Worm (Caenorhabditis elegans): ENCODE measurements around the gene C02E7.10.

C02E7.10 gene

ce11 chrV:4891305-4891704, 41.5 kb downstream of the C02E7.10 start (continued):
- TF ChIP-seq madf-6 (GFP tag; IDR thresholded peaks at IDR 0.05) (peak; percentile 84), sptf-2 (GFP tag; optimal IDR thresholded peaks at IDR 0.05) (no peak), ceh-58 (GFP tag; IDR thresholded peaks at IDR 0.05) (0 out of 2 replicates have a peak, but pooled peaks have one; percentile 15), F23B12.7 (tag; optimal IDR thresholded peaks at IDR 0.05; ENCODE audit: insufficient read depth) (no peak), B0336.3 (GFP tag; IDR thresholded peaks at IDR 0.05) (peak; percentile 84), snpc-1.3 (tag; optimal IDR thresholded peaks at IDR 0.05; ENCODE audit: insufficient read depth) (peak; percentile 45), F33H1.4 (GFP tag; IDR thresholded peaks at IDR 0.05) (peak; percentile 45), pbrm-1 (GFP tag; IDR thresholded peaks at IDR 0.05) (peak; percentile 62; the same call in 1 of the 2 replicates)

- TF ChIP-seq nhr-179 (tag; optimal IDR thresholded peaks at IDR 0.05), result no peak
- no peak for TF ChIP-seq ztf-26 (tag; optimal IDR thresholded peaks at IDR 0.05)
- no peak for TF ChIP-seq tlf-1 (GFP tag; optimal IDR thresholded peaks at IDR 0.05)
- no peak for TF ChIP-seq mcd-1 (GFP tag; IDR thresholded peaks at IDR 0.05)
- no peak for TF ChIP-seq ceh-79 (tag; optimal IDR thresholded peaks at IDR 0.05)
- peak; percentile 70; the same call in 1 of the 2 replicates for TF ChIP-seq egrh-3 (GFP tag; IDR thresholded peaks at IDR 0.05)
- no peak for TF ChIP-seq tbx-9 (tag; optimal IDR thresholded peaks at IDR 0.05; ENCODE audit: borderline replicate concordance)
- TF ChIP-seq tbp1 (GFP tag; optimal IDR thresholded peaks at IDR 0.05), result no peak
- peak; percentile 81 for TF ChIP-seq zfh-2 (GFP tag; conservative IDR thresholded peaks at IDR 0.05)
- no peak for TF ChIP-seq F10E7.11 (tag; optimal IDR thresholded peaks at IDR 0.05)
Observed at ce11 chrV:4890781-4891180, 42.1 kb downstream of the C02E7.10 start.

DNA sequence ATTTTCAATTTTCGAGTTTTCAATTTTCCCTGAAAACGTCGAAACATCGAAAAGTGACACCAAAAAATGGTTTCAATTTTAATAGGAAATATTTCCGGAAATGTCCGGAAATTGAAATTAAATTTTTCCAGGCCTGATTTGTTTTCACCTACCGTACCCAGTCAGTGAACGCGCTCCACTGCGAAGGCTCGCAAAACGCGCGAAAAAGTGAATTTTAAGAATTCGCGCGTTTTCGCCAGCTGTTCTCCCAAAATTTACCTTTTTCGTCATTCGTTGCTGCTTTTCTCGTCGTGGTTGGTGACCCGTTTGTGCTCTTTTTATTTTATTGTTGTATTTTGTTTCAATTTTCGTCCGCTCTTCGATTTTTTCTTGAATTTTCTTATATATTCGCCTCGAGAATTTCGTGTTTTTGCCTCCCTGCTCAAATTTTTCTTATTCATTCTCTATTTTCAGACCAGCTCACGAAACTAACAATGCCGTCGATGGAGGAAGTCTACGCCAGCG, 42.8 kb downstream of the C02E7.10 start, which contains the start of gene T19H12.2:
TSS of gene T19H12.2 (plus strand) at position 454 of the 504 bp plus-strand sequence.
- TF ChIP-seq madf-10 (tag; optimal IDR thresholded peaks at IDR 0.05) (no peak), madf-3 (GFP tag; IDR thresholded peaks at IDR 0.05) (peak; percentile 92), ztf-6 (GFP tag; IDR thresholded peaks at IDR 0.05) (no peak), tlf-1 (GFP tag; optimal IDR thresholded peaks at IDR 0.05) (peak; percentile 92), F55B11.4 (tag; optimal IDR thresholded peaks at IDR 0.05; ENCODE audit: borderline replicate concordance, insufficient read depth) (no peak), egl-44 (GFP tag; IDR thresholded peaks at IDR 0.05) (no peak), ccch-3 (GFP tag; optimal IDR thresholded peaks at IDR 0.05) (no peak), mxl-1 (tag; optimal IDR thresholded peaks at IDR 0.05) (no peak), dox-1 (GFP tag; IDR thresholded peaks at IDR 0.05) (peak; percentile 95), nhr-90 (tag; optimal IDR thresholded peaks at IDR 0.05) (no peak), hlh-12 (tag; optimal IDR thresholded peaks at IDR 0.05) (no peak), Y53F4B.3 (GFP tag; IDR thresholded peaks at IDR 0.05) (no peak), ceh-91 (GFP tag; IDR thresholded peaks at IDR 0.05) (peak; percentile 99), egrh-3 (GFP tag; IDR thresholded peaks at IDR 0.05) (no peak), nhr-80 (tag; optimal IDR thresholded peaks at IDR 0.05) (no peak), repo-1 (tag; optimal IDR thresholded peaks at IDR 0.05) (no peak), chd-7 (tag; optimal IDR thresholded peaks at IDR 0.05) (no peak), let-607 (tag; optimal IDR thresholded peaks at IDR 0.05) (no peak), let-526 (GFP tag; IDR thresholded peaks at IDR 0.05) (no peak), ceh-79 (tag; optimal IDR thresholded peaks at IDR 0.05) (no peak), ekl-4 (GFP tag; IDR thresholded peaks at IDR 0.05) (peak; percentile 90), lin-26 (GFP tag; IDR thresholded peaks at IDR 0.05) (peak; percentile 21; the same call in 1 of the 2 replicates), bed-2 (GFP tag; IDR thresholded peaks at IDR 0.05) (0 out of 2 replicates have a peak, but pooled peaks have one; percentile 11), ets-4 (GFP tag; optimal IDR thresholded peaks at IDR 0.05) (no peak), ceh-40 (GFP tag; IDR thresholded peaks at IDR 0.05) (no peak), ztf-3 (GFP tag; optimal IDR thresholded peaks at IDR 0.05) (no peak), ztf-28 (GFP tag; IDR thresholded peaks at IDR 0.05) (peak; percentile 94), attf-3 (GFP tag; conservative IDR thresholded peaks at IDR 0.05) (peak; percentile 67), akir-1 (GFP tag; optimal IDR thresholded peaks at IDR 0.05) (no peak), F57C9.4 (tag; optimal IDR thresholded peaks at IDR 0.05) (no peak), nfya-2 (GFP tag; IDR thresholded peaks at IDR 0.05) (no peak), snpc-1.3 (tag; optimal IDR thresholded peaks at IDR 0.05; ENCODE audit: insufficient read depth) (peak; percentile 86)

Data from whole organism, young adult.